Worm (Caenorhabditis elegans): ENCODE results near the gene gln-6.

DNA sequence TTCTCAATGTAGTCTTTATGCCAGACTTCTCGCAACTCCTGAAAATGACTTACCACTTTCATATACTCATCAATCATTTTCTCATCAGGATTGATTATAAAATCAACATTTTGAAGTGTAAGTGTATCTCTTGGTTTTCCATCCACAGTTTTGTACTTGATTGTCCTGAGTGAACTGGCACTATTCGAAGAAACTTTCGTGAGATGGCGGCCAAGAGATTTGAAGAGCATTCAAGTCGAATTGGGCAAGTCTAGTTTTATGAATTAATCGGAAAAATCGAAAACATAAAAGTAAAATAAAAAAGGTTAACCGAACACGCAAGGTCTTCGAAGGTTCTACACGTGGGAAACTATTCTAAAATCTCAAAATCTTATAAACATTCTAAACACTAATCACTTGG lies 2.2 kb upstream of the gln-6 start, which contains the start of gene C28D4.7:
- no peak for TF ChIP-seq scrt-1 (GFP tag; IDR thresholded peaks at IDR 0.05)
- TF ChIP-seq ama-1 (optimal IDR thresholded peaks at IDR 0.05) = no peak
- no peak for TF ChIP-seq sea-1 (GFP tag; conservative IDR thresholded peaks at IDR 0.05)
- TF ChIP-seq F13C5.2 (tag; optimal IDR thresholded peaks at IDR 0.05) = no peak
- no peak for TF ChIP-seq pes-1 (GFP tag; IDR thresholded peaks at IDR 0.05)
- TF ChIP-seq B0310.2 (tag; optimal IDR thresholded peaks at IDR 0.05) = no peak
- no peak for TF ChIP-seq tra-4 (tag; optimal IDR thresholded peaks at IDR 0.05)
- no peak for TF ChIP-seq hmbx-1 (tag; optimal IDR thresholded peaks at IDR 0.05)
